Fruit fly (Drosophila melanogaster): ENCODE data around the gene CG5854.

DNA sequence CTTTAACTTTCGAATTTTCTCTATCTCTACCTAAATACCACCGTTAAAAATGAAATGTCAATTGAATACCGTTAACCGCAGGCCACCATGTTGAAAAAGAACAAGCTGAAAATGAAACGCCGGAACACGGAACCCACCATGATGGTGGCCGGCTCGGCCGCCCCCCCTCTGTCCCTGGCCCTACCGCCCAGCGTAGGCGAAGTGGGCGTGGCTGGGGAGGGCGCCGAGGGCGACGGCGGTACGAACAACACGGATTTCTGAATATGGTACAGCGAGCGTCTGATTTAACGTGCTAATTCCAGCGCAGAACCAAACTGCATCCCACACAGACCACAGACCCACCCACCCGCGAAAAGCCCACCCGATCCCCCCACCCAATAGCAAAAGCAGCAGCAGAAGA lies 47.9 kb downstream of the CG5854 start:
- TF ChIP-seq usp (GFP tag; optimal IDR thresholded peaks at IDR 0.05) (no peak), jim (GFP tag; optimal IDR thresholded peaks at IDR 0.05) (no peak), h (GFP tag; optimal IDR thresholded peaks at IDR 0.05) (no peak), N (GFP tag; optimal IDR thresholded peaks at IDR 0.05) (no peak), dl (GFP tag; optimal IDR thresholded peaks at IDR 0.05; ENCODE audit: insufficient read depth in 1 of 2, partially characterized antibody in 2 of 2) (no peak)

All from whole organism, wandering third instar larva.